Worm (Caenorhabditis elegans) whole organism, L1 larva: ENCODE data around the gene Y75B8A.7.

Experiments used
- C34B4.2 ChIP-seq: sonication (generic microtip); optimal IDR thresholded peaks from 2 replicates; lab custom pipeline; 2017; ENCODE audit warnings: mild to moderate bottlenecking, missing genetic modification characterization, missing compliant biosample characterization
- elt-2 ChIP-seq: sonication (generic microtip); optimal IDR thresholded peaks from 2 replicates; lab custom pipeline; 2016; ENCODE audit warnings: missing genetic modification characterization, mild to moderate bottlenecking, inconsistent platforms, missing compliant biosample characterization, missing genetic modification reagents

DNA sequence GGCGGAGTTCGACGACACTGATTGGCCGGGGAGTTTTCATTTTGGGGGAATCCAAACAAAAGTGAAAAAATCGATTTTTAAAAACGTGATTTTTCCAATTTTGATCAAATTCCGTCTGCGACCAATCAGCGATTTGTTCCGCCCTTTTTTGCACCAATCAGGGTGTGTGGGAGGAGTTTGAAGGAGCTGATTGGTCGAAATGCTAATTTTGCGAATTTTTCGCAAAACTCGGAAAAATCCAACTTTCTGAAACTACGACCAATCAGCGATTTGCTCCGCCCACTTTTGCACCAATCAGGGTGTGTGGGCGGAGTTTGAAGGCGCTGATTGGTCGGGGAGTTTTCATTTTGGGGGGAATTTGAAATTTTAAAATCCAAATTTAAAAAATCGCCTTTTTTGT, 3.9 kb downstream of the Y75B8A.7 start:
- no peak for TF ChIP-seq C34B4.2
- TF ChIP-seq elt-2, result no peak
